Worm (Caenorhabditis elegans): Measurements from ENCODE around the gene smap-1.

smap-1 gene

ce11 chrIII:10747620-10748479 is 8.3 kb upstream of the smap-1 start, which contains the start of the genes ran-1 and dkc-1 (continued):
- TF ChIP-seq ceh-30 (tag; optimal IDR thresholded peaks at IDR 0.05) (no peak), hlh-13 (GFP tag; optimal IDR thresholded peaks at IDR 0.05) (no peak), mec-3 (tag; optimal IDR thresholded peaks at IDR 0.05; ENCODE audit: borderline replicate concordance) (no peak), ceh-14 (tag; optimal IDR thresholded peaks at IDR 0.05) (no peak), elt-4 (tag; optimal IDR thresholded peaks at IDR 0.05) (no peak), F13H6.1 (tag; optimal IDR thresholded peaks at IDR 0.05) (no peak), syd-9 (tag; optimal IDR thresholded peaks at IDR 0.05) (no peak), odd-2 (tag; optimal IDR thresholded peaks at IDR 0.05) (no peak), ceh-2 (tag; optimal IDR thresholded peaks at IDR 0.05) (no peak), pros-1 (tag; optimal IDR thresholded peaks at IDR 0.05) (no peak), ama-1 (optimal IDR thresholded peaks at IDR 0.05) (no peak), ztf-16 (tag; optimal IDR thresholded peaks at IDR 0.05) (no peak), pha-4 (tag; optimal IDR thresholded peaks at IDR 0.05) (no peak), unc-86 (tag; optimal IDR thresholded peaks at IDR 0.05) (no peak), nfya-1 (tag; optimal IDR thresholded peaks at IDR 0.05) (peak; percentile 92), eyg-1 (tag; optimal IDR thresholded peaks at IDR 0.05) (no peak), ceh-19 (GFP tag; optimal IDR thresholded peaks at IDR 0.05) (no peak), unc-42 (tag; optimal IDR thresholded peaks at IDR 0.05) (peak; percentile 27), zip-5 (tag; optimal IDR thresholded peaks at IDR 0.05) (no peak), ceh-34 (tag; optimal IDR thresholded peaks at IDR 0.05) (peak; percentile 8), ceh-48 (tag; optimal IDR thresholded peaks at IDR 0.05) (peak; percentile 75), hlh-6 (tag; optimal IDR thresholded peaks at IDR 0.05) (no peak)

ce11 chrIII:10746406-10746807 is 6.8 kb upstream of the smap-1 start:
- TF ChIP-seq fax-1 (tag; optimal IDR thresholded peaks at IDR 0.05) (no peak), nhr-11 (tag; optimal IDR thresholded peaks at IDR 0.05) (no peak), gmeb-2 (tag; optimal IDR thresholded peaks at IDR 0.05) (no peak), pax-1 (tag; optimal IDR thresholded peaks at IDR 0.05) (no peak), ttx-3 (tag; optimal IDR thresholded peaks at IDR 0.05) (no peak), npax-4 (tag; optimal IDR thresholded peaks at IDR 0.05) (no peak), tbx-2 (tag; optimal IDR thresholded peaks at IDR 0.05) (no peak), unc-42 (tag; optimal IDR thresholded peaks at IDR 0.05) (no peak), lim-6 (tag; optimal IDR thresholded peaks at IDR 0.05) (no peak), ceh-18 (tag; optimal IDR thresholded peaks at IDR 0.05) (no peak), fkh-6 (tag; optimal IDR thresholded peaks at IDR 0.05) (no peak), ref-2 (tag; optimal IDR thresholded peaks at IDR 0.05) (no peak), pha-4 (tag; optimal IDR thresholded peaks at IDR 0.05) (no peak)

ce11 chrIII:10742382-10742860 is 2.8 kb upstream of the smap-1 start, which contains the start of the genes tbb-1 and rib-2:
Gene tbb-1 (minus strand): TSS chrIII:10742432.
Gene rib-2 (plus strand): TSS chrIII:10742810.
- TF ChIP-seq elt-2 (tag; optimal IDR thresholded peaks at IDR 0.05) (peak; percentile 37), che-1 (tag; optimal IDR thresholded peaks at IDR 0.05) (no peak), unc-42 (tag; optimal IDR thresholded peaks at IDR 0.05) (peak; percentile 31), ceh-31 (tag; optimal IDR thresholded peaks at IDR 0.05) (peak; percentile 21), ahr-1 (tag; optimal IDR thresholded peaks at IDR 0.05) (no peak), ceh-19 (GFP tag; optimal IDR thresholded peaks at IDR 0.05) (no peak), tbx-2 (tag; optimal IDR thresholded peaks at IDR 0.05) (peak; percentile 21), ceh-34 (tag; optimal IDR thresholded peaks at IDR 0.05) (peak; percentile 24), ceh-30 (tag; optimal IDR thresholded peaks at IDR 0.05) (peak; percentile 32), nfya-1 (tag; optimal IDR thresholded peaks at IDR 0.05) (peak; percentile 34), ceh-14 (tag; optimal IDR thresholded peaks at IDR 0.05) (peak; percentile 11)
